Worm (Caenorhabditis elegans) whole organism, L4/young adult: Measurements from ENCODE around the gene unc-1.

Source experiments
- W03F9.2 ChIP-seq: fragments of 150-350 bp; optimal IDR thresholded peaks from 2 replicates; lab custom pipeline; 2014; ENCODE audit warnings: missing biosample characterization, missing genetic modification characterization
- him-1 ChIP-seq: sonication (generic microtip); optimal IDR thresholded peaks from 2 replicates; lab custom pipeline; 2016; ENCODE audit warnings: missing genotype, missing genetic modification reagents, missing genetic modification characterization, missing compliant biosample characterization

DNA sequence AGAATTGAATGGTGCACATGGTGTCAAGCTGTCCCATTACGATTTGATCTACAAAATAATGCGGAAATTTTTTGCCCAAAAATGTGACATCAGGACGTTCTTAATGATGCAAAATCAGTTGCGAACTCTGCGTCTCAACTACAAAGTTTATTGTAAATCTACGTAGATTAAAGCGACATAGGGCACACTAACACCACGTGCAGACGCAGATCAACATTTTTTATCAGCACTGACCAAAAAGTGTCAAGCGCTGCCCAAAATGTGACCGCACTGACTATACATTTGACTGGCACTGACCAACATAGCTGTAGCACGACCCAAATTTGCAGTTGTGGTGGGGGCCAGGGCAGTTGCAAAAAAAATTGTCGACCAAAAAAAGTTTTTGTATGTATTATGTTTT, 52.7 kb downstream of the unc-1 start:
- TF ChIP-seq W03F9.2 (no peak), him-1 (tag; lab: Kevin White, UChicago) (no peak)
